Fruit fly (Drosophila melanogaster) whole organism, adult: Measurements from ENCODE around the gene CG4080.

ENCODE experiments used
- CG11617 ChIP-seq: fragments of 200-800 bp; sonication (Bioruptor generic); optimal IDR thresholded peaks from 2 replicates; lab custom pipeline; 2017; ENCODE audit warnings: mild to moderate bottlenecking, missing biosample characterization, missing genetic modification reagents, missing genetic modification characterization
- CG7101 ChIP-seq: fragments of 200-800 bp; sonication (Bioruptor generic); optimal IDR thresholded peaks from 2 replicates; lab custom pipeline; 2018; ENCODE audit warnings: missing biosample characterization, mild to moderate bottlenecking, missing genetic modification characterization, moderate library complexity
- cic ChIP-seq: fragments of 200-800 bp; sonication (Bioruptor generic); optimal IDR thresholded peaks from 2 replicates; lab custom pipeline; 2017; ENCODE audit warnings: missing biosample characterization, mild to moderate bottlenecking, missing genetic modification characterization, moderate library complexity
- ovo ChIP-seq: fragments of 200-800 bp; sonication (Bioruptor generic); optimal IDR thresholded peaks from 2 replicates; lab custom pipeline; 2016; ENCODE audit warnings: missing biosample characterization, missing genetic modification characterization

dm6 chr3L:9396704-9397103 is 2.3 kb downstream of the CG4080 start:
- TF ChIP-seq CG7101 (tag; lab: Kevin White, UChicago) (no peak), ovo (no peak), cic (GFP tag; lab: Kevin White, UChicago) (no peak), CG11617 (GFP tag; lab: Kevin White, UChicago) (no peak)
